Fruit fly (Drosophila melanogaster): ENCODE data around the gene CG10555.

CG10555 gene

dm6 chrX:8416956-8417355 lies 18.2 kb downstream of the CG10555 start (continued):
- TF ChIP-seq Chrac-16 (GFP tag; optimal IDR thresholded peaks at IDR 0.05) (no peak), CG17359 (tag; optimal IDR thresholded peaks at IDR 0.05) (peak; percentile 38), CG31365 (tag; optimal IDR thresholded peaks at IDR 0.05) (no peak), sisA (GFP tag; IDR thresholded peaks at IDR 0.05) (no peak), CG8290 (GFP tag; optimal IDR thresholded peaks at IDR 0.05) (peak; percentile 10), CG8290 (tag; optimal IDR thresholded peaks at IDR 0.05) (no peak), Neu2 (GFP tag; optimal IDR thresholded peaks at IDR 0.05; ENCODE audit: borderline replicate concordance) (no peak), D19B (GFP tag; optimal IDR thresholded peaks at IDR 0.05) (no peak), CG10267 (tag; optimal IDR thresholded peaks at IDR 0.05) (no peak), Fer1 (GFP tag; optimal IDR thresholded peaks at IDR 0.05) (no peak), abd-A (tag; optimal IDR thresholded peaks at IDR 0.05) (no peak), CG12299 (tag; optimal IDR thresholded peaks at IDR 0.05) (no peak), rib (GFP tag; IDR thresholded peaks at IDR 0.05) (no peak), tin (GFP tag; optimal IDR thresholded peaks at IDR 0.05) (peak; percentile 23), Blimp-1 (GFP tag; optimal IDR thresholded peaks at IDR 0.05) (no peak), CG10462 (GFP tag; optimal IDR thresholded peaks at IDR 0.05) (no peak), trem (tag; optimal IDR thresholded peaks at IDR 0.05) (no peak), bowl (GFP tag; IDR thresholded peaks at IDR 0.05) (no peak), CG10147 (GFP tag; optimal IDR thresholded peaks at IDR 0.05) (no peak), dm (GFP tag; optimal IDR thresholded peaks at IDR 0.05) (no peak), Atf3 (GFP tag; optimal IDR thresholded peaks at IDR 0.05) (no peak), Hand (GFP tag; optimal IDR thresholded peaks at IDR 0.05) (no peak), zfh2 (GFP tag; optimal IDR thresholded peaks at IDR 0.05) (no peak), Xrp1 (GFP tag; IDR thresholded peaks at IDR 0.05) (no peak), CG18599 (GFP tag; optimal IDR thresholded peaks at IDR 0.05) (no peak), ham (GFP tag; IDR thresholded peaks at IDR 0.05) (no peak), nmo (GFP tag; optimal IDR thresholded peaks at IDR 0.05) (peak; percentile 63), CoRest (tag; optimal IDR thresholded peaks at IDR 0.05) (no peak), ab (GFP tag; optimal IDR thresholded peaks at IDR 0.05) (no peak), Antp (GFP tag; optimal IDR thresholded peaks at IDR 0.05) (peak; percentile 47), nau (GFP tag; optimal IDR thresholded peaks at IDR 0.05) (no peak), unpg (GFP tag; optimal IDR thresholded peaks at IDR 0.05) (no peak), Sry-δ (GFP tag; optimal IDR thresholded peaks at IDR 0.05) (no peak), tgo (GFP tag; IDR thresholded peaks at IDR 0.05) (no peak), Nf-YC (tag; optimal IDR thresholded peaks at IDR 0.05) (no peak), HmgZ (tag; optimal IDR thresholded peaks at IDR 0.05) (no peak), twi (tag; optimal IDR thresholded peaks at IDR 0.05) (no peak), NC2β (GFP tag; optimal IDR thresholded peaks at IDR 0.05) (no peak), Ets65A (GFP tag) (no peak), gcm (GFP tag; optimal IDR thresholded peaks at IDR 0.05) (no peak), Meics (GFP tag; optimal IDR thresholded peaks at IDR 0.05) (no peak), dysf (GFP tag; IDR thresholded peaks at IDR 0.05) (no peak), D (optimal IDR thresholded peaks at IDR 0.05) (no peak), D (GFP tag; optimal IDR thresholded peaks at IDR 0.05) (no peak), CG32772 (GFP tag; IDR thresholded peaks at IDR 0.05) (0 out of 2 replicates have a peak, but pooled peaks have one; percentile 20), Gsc (GFP tag; IDR thresholded peaks at IDR 0.05) (no peak), CG11504 (tag; optimal IDR thresholded peaks at IDR 0.05) (peak; percentile 44), odd (GFP tag; optimal IDR thresholded peaks at IDR 0.05) (no peak), MBD-R2 (GFP tag; IDR thresholded peaks at IDR 0.05) (no peak), CG14965 (GFP tag; optimal IDR thresholded peaks at IDR 0.05; ENCODE audit: borderline replicate concordance) (no peak), CG2120 (GFP tag; optimal IDR thresholded peaks at IDR 0.05) (no peak), lov (optimal IDR thresholded peaks at IDR 0.05) (no peak), lov (GFP tag; IDR thresholded peaks at IDR 0.05) (no peak)
